Fruit fly (Drosophila melanogaster): ENCODE results near the gene Set.

Set gene

DNA sequence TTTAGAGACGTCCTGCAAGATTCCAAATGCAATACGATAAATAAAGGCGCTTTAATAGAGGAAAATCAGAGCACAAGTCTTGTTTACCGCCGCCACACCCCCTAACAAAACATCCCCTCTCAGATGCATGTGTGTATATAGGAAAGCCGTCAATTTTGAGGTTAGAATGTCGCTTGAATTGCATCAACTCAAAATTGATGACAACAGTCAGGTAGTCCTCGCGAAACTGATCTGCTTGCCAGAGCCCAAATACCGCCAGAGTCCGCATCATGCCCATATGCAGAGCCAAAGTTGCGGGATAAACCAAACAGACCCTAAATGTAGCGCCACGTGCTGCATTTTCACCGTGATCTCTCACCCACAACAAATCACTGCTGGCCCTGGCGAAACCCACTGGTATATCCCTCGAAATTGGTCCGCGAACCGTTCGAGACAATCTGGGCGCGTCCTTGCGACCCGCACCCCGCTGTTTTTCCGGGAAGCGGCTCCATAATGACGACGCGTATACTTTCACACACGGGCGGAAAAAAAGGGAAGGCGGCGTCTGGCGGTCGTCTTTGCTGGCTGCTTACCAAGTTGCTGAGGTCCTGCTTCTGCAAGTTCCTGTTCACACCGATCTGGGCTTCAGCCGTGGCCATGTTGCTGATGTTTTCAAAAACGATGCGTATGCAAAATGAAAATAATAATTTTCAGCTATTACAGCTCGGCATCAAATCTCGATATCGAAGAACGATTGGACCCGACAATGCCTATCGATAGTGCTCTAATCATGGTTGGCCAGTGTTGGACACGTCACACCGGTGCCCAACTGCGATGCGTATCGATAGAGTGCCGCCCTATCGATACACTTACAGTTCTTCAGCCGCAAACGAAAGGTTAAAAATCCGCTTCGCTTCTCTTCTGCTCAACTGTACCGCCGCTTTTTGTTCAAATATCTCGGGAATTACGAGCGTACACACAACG, at the start of gene Set, which contains the start of gene eIF2gamma:
Gene Set, plus strand, starts transcription at position 843 of the 963 bp plus-strand sequence.
Gene eIF2gamma, minus strand, starts transcription at position 749 of the 963 bp plus-strand sequence.
- no peak for TF ChIP-seq CG34367 (tag; optimal IDR thresholded peaks at IDR 0.05)
- no peak for TF ChIP-seq CG12605 (GFP tag; IDR thresholded peaks at IDR 0.05)
- no peak for TF ChIP-seq Pif1A (GFP tag; optimal IDR thresholded peaks at IDR 0.05)
- TF ChIP-seq CG14655 (GFP tag; optimal IDR thresholded peaks at IDR 0.05) = no peak
- no peak for TF ChIP-seq EcR (GFP tag; optimal IDR thresholded peaks at IDR 0.05)
- TF ChIP-seq CG8301 (tag; optimal IDR thresholded peaks at IDR 0.05) = no peak
- TF ChIP-seq rn (GFP tag; IDR thresholded peaks at IDR 0.05) = no peak
- no peak for TF ChIP-seq D1 (tag; optimal IDR thresholded peaks at IDR 0.05)
- TF ChIP-seq CG8159 (tag; optimal IDR thresholded peaks at IDR 0.05) = no peak
- TF ChIP-seq Pif1B (GFP tag; optimal IDR thresholded peaks at IDR 0.05) = no peak
- TF ChIP-seq CG15710 (tag; optimal IDR thresholded peaks at IDR 0.05) = no peak
- TF ChIP-seq gl (tag; optimal IDR thresholded peaks at IDR 0.05) = no peak
- no peak for TF ChIP-seq CG4496 (GFP tag; IDR thresholded peaks at IDR 0.05)
- no peak for TF ChIP-seq CG10348 (GFP tag; IDR thresholded peaks at IDR 0.05)
- TF ChIP-seq fd96Ca (GFP tag; IDR thresholded peaks at IDR 0.05) = no peak
- no peak for TF ChIP-seq CG32121 (GFP tag; IDR thresholded peaks at IDR 0.05)
- TF ChIP-seq Ets98B (GFP tag; IDR thresholded peaks at IDR 0.05) = no peak
- TF ChIP-seq Snoo (tag; optimal IDR thresholded peaks at IDR 0.05) = no peak

DNA sequence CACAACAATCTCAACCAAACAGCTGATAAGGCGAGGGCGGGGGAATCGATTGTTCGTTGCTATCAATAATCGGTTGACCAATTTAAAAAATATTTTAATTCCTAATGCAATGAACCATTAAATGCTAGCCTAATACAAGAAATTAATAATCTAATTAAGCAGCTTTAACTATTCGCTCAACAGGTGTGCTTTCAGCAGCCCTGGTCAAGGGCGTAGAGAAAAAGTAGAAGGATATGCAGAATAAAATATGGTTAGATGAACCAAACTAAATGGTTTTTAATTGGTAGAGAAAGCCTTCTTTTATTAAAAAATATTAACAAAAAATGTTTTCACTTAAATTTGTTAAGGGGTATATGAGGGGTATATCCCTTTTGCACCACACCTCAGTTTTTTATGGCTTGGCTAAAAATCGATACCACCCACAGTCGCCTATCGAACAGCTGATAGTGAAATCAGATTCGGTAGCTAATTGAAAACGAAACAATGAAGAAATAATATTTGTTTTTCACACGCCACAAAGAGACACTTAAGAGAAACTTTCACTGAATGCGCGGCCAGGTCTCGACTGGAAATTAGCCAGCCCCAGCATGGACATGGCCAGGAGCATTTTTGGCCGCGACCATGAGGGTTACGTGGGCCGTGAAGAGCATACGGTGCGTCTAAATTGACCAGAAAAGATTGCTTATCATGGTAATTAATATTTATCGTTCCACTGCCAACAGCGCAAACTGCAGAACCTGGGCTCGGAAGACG, 44.4 kb upstream of the Set start, which contains the start of the genes SIDL and CG12241:
Gene SIDL, minus strand, starts transcription at position 51 of the 753 bp plus-strand sequence.
Gene CG12241, plus strand, starts transcription at position 433 of the 753 bp plus-strand sequence.
- peak; percentile 86 for TF ChIP-seq CG9948 (tag; optimal IDR thresholded peaks at IDR 0.05)
- TF ChIP-seq gl (tag; optimal IDR thresholded peaks at IDR 0.05) = peak; percentile 77
- no peak for TF ChIP-seq Pif1A (GFP tag; optimal IDR thresholded peaks at IDR 0.05)
- TF ChIP-seq Snoo (tag; optimal IDR thresholded peaks at IDR 0.05) = peak; percentile 95
- TF ChIP-seq fd96Ca (GFP tag; IDR thresholded peaks at IDR 0.05) = peak; percentile 96
- peak; percentile 97 for TF ChIP-seq CG32121 (GFP tag; IDR thresholded peaks at IDR 0.05)
- TF ChIP-seq CG14655 (GFP tag; optimal IDR thresholded peaks at IDR 0.05) = no peak
- TF ChIP-seq CG34367 (tag; optimal IDR thresholded peaks at IDR 0.05) = no peak
- no peak for TF ChIP-seq D1 (tag; optimal IDR thresholded peaks at IDR 0.05)
- TF ChIP-seq CG8159 (tag; optimal IDR thresholded peaks at IDR 0.05) = peak; percentile 93
- TF ChIP-seq CG4496 (GFP tag; IDR thresholded peaks at IDR 0.05) = peak; percentile 99
- TF ChIP-seq EcR (GFP tag; optimal IDR thresholded peaks at IDR 0.05) = no peak
- peak; percentile 92 for TF ChIP-seq CG17806 (tag; optimal IDR thresholded peaks at IDR 0.05)
- TF ChIP-seq CG13204 (GFP tag; optimal IDR thresholded peaks at IDR 0.05) = no peak
- TF ChIP-seq CG12605 (GFP tag; IDR thresholded peaks at IDR 0.05) = peak; percentile 97
- TF ChIP-seq CG10348 (GFP tag; IDR thresholded peaks at IDR 0.05) = no peak
- peak; percentile 98 for TF ChIP-seq Ets98B (GFP tag; IDR thresholded peaks at IDR 0.05)
- peak; percentile 98 for TF ChIP-seq rn (GFP tag; IDR thresholded peaks at IDR 0.05)
- TF ChIP-seq Pif1B (GFP tag; optimal IDR thresholded peaks at IDR 0.05) = no peak
- TF ChIP-seq CG15710 (tag; optimal IDR thresholded peaks at IDR 0.05) = peak; percentile 66
- peak; percentile 90 for TF ChIP-seq CG8301 (tag; optimal IDR thresholded peaks at IDR 0.05)

- TF ChIP-seq fd96Ca (GFP tag; IDR thresholded peaks at IDR 0.05) (no peak), CG17806 (tag; optimal IDR thresholded peaks at IDR 0.05) (no peak), CG15710 (tag; optimal IDR thresholded peaks at IDR 0.05) (no peak), rn (GFP tag; IDR thresholded peaks at IDR 0.05) (no peak), CG12605 (GFP tag; IDR thresholded peaks at IDR 0.05) (no peak), CG10348 (GFP tag; IDR thresholded peaks at IDR 0.05) (no peak)
Measured at dm6 chr3R:15222973-15223372, 40.4 kb upstream of the Set start, which contains the start of gene Polr2G. Polr2G (minus strand) TSS chr3R:15223180.

DNA sequence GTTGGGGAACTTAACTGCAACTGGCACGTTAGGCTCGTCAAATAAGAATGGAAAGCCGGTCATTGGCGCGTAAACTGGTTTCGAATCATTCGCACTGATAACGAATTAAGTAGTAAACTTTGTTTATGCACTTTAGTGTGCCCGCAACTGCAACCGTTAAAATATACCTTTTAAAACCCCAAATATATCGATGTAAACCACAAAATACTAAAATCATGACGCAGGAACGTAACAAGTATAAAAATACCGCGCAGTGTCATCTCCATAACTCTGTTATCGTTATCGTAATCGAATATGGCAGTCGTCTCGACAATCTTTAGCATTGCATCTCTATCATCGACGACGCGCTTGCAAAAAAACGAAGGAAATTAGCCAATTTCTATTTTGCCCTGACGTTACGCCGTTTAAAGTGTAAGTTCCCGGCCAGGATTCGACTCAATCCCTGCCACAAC, 38.0 kb upstream of the Set start, which contains the start of the genes CG31344 and Caf1-55:
Gene CG31344, minus strand, starts transcription at position 51 of the 452 bp plus-strand sequence.
Gene Caf1-55, plus strand, starts transcription at position 298 of the 452 bp plus-strand sequence.
- TF ChIP-seq CG4496 (GFP tag; IDR thresholded peaks at IDR 0.05) (no peak), CG34367 (tag; optimal IDR thresholded peaks at IDR 0.05) (no peak), EcR (GFP tag; optimal IDR thresholded peaks at IDR 0.05) (peak; percentile 12), fd96Ca (GFP tag; IDR thresholded peaks at IDR 0.05) (no peak), CG8159 (tag; optimal IDR thresholded peaks at IDR 0.05) (no peak), Pif1B (GFP tag; optimal IDR thresholded peaks at IDR 0.05) (no peak), Ets98B (GFP tag; IDR thresholded peaks at IDR 0.05) (no peak; the same call in 1 of the 2 replicates)

dm6 chr3R:15229329-15229876, 33.9 kb upstream of the Set start, which contains the start of the genes Art3 and mRpS10:
Art3 (minus strand) TSS chr3R:15229408.
mRpS10 (plus strand) TSS chr3R:15229665.
- TF ChIP-seq CG8301 (tag; optimal IDR thresholded peaks at IDR 0.05) (peak; percentile 100), Snoo (tag; optimal IDR thresholded peaks at IDR 0.05) (peak; percentile 100), CG4496 (GFP tag; IDR thresholded peaks at IDR 0.05) (peak; percentile 100), fd96Ca (GFP tag; IDR thresholded peaks at IDR 0.05) (peak; percentile 89), CG32121 (GFP tag; IDR thresholded peaks at IDR 0.05) (peak; percentile 100), CG9948 (tag; optimal IDR thresholded peaks at IDR 0.05) (peak; percentile 100), gl (tag; optimal IDR thresholded peaks at IDR 0.05) (peak; percentile 99), CG8159 (tag; optimal IDR thresholded peaks at IDR 0.05) (peak; percentile 100), CG10348 (GFP tag; IDR thresholded peaks at IDR 0.05) (peak; percentile 99), CG13204 (GFP tag; optimal IDR thresholded peaks at IDR 0.05) (no peak), CG12605 (GFP tag; IDR thresholded peaks at IDR 0.05) (peak; percentile 100), Pif1A (GFP tag; optimal IDR thresholded peaks at IDR 0.05) (peak; percentile 99), D1 (tag; optimal IDR thresholded peaks at IDR 0.05) (no peak), rn (GFP tag; IDR thresholded peaks at IDR 0.05) (peak; percentile 100), CG17806 (tag; optimal IDR thresholded peaks at IDR 0.05) (peak; percentile 100), CG34367 (tag; optimal IDR thresholded peaks at IDR 0.05) (peak; percentile 100), Pif1B (GFP tag; optimal IDR thresholded peaks at IDR 0.05) (peak; percentile 99), CG14655 (GFP tag; optimal IDR thresholded peaks at IDR 0.05) (peak; percentile 100), Ets98B (GFP tag; IDR thresholded peaks at IDR 0.05) (peak; percentile 100), EcR (GFP tag; optimal IDR thresholded peaks at IDR 0.05) (no peak), CG15710 (tag; optimal IDR thresholded peaks at IDR 0.05) (peak; percentile 100)
